Worm (Caenorhabditis elegans): ENCODE results near the gene F53F8.3.

- TF ChIP-seq hlh-13 (GFP tag; optimal IDR thresholded peaks at IDR 0.05): no peak
- no peak for TF ChIP-seq ama-1 (optimal IDR thresholded peaks at IDR 0.05)
- no peak for TF ChIP-seq unc-42 (tag; optimal IDR thresholded peaks at IDR 0.05)
- TF ChIP-seq hlh-30 (tag; optimal IDR thresholded peaks at IDR 0.05; ENCODE audit: insufficient read depth): no peak
- TF ChIP-seq pqm-1 (tag; optimal IDR thresholded peaks at IDR 0.05): no peak
- TF ChIP-seq rnt-1 (tag; optimal IDR thresholded peaks at IDR 0.05): no peak
- TF ChIP-seq ceh-9 (tag; optimal IDR thresholded peaks at IDR 0.05): no peak
- TF ChIP-seq nhr-11 (tag; optimal IDR thresholded peaks at IDR 0.05): no peak
- no peak for TF ChIP-seq pag-3 (tag; optimal IDR thresholded peaks at IDR 0.05; ENCODE audit: borderline replicate concordance)
- no peak for TF ChIP-seq ceh-31 (tag; optimal IDR thresholded peaks at IDR 0.05)
- no peak for TF ChIP-seq ceh-48 (tag; optimal IDR thresholded peaks at IDR 0.05)
- TF ChIP-seq T23F11.4 (GFP tag; optimal IDR thresholded peaks at IDR 0.05): no peak
Measured at ce11 chrV:20654350-20654749, 35.0 kb downstream of the F53F8.3 start, which contains the start of gene mnr-1.

All from whole organism, late embryonic.